Fruit fly (Drosophila melanogaster) whole organism, prepupa: ENCODE results near the gene CG14324.

Experiments used
- Blimp-1 ChIP-seq: fragments of 200-800 bp; sonication (Bioruptor generic); optimal IDR thresholded peaks from 3 replicates; lab custom pipeline; 2017; ENCODE audit warnings: missing biosample characterization, missing genetic modification characterization, mild to moderate bottlenecking, moderate library complexity, missing genetic modification reagents
- CG11294 ChIP-seq: fragments of 200-800 bp; sonication (Bioruptor generic); IDR thresholded peaks from 2 replicates; pipeline ENCODE4 v1.3.6; 2022; ENCODE audit warnings: missing biosample characterization, missing genetic modification characterization
- CG11762 ChIP-seq: fragments of 200-800 bp; sonication (Bioruptor generic); optimal IDR thresholded peaks from 3 replicates; lab custom pipeline; 2016; ENCODE audit warnings: missing biosample characterization, missing genetic modification characterization; ENCODE audit not compliant: insufficient read depth
- CG16779 ChIP-seq: fragments of 200-800 bp; sonication (Bioruptor generic); optimal IDR thresholded peaks from 3 replicates; lab custom pipeline; 2017; ENCODE audit warnings: missing biosample characterization, mild to moderate bottlenecking, missing genetic modification characterization
- CG3032 ChIP-seq: fragments of 200-800 bp; optimal IDR thresholded peaks from 2 replicates; lab custom pipeline; 2019; ENCODE audit warnings: missing biosample characterization, mild to moderate bottlenecking, missing genetic modification characterization, moderate library complexity
- CG31627 ChIP-seq: fragments of 200-800 bp; sonication (Bioruptor generic); optimal IDR thresholded peaks from 3 replicates; lab custom pipeline; 2016; ENCODE audit warnings: missing biosample characterization, missing genetic modification characterization
- CG32006 ChIP-seq: fragments of 200-800 bp; sonication (Bioruptor generic); optimal IDR thresholded peaks from 3 replicates; lab custom pipeline; 2017; ENCODE audit warnings: missing biosample characterization, mild to moderate bottlenecking, missing genetic modification characterization
- CG4318 ChIP-seq: fragments of 200-800 bp; sonication (Bioruptor generic); optimal IDR thresholded peaks from 3 replicates; lab custom pipeline; 2017; ENCODE audit warnings: missing biosample characterization, mild to moderate bottlenecking, missing genetic modification characterization
- CG6163 ChIP-seq: fragments of 200-800 bp; sonication (Bioruptor generic); IDR thresholded peaks from 3 replicates; pipeline ENCODE4 v1.3.6; 2022; ENCODE audit warnings: missing biosample characterization, missing genetic modification characterization
- CG6276 ChIP-seq: fragments of 200-800 bp; sonication (Bioruptor generic); optimal IDR thresholded peaks from 2 replicates; lab custom pipeline; 2017; ENCODE audit warnings: missing biosample characterization, mild to moderate bottlenecking, missing genetic modification characterization
- CG6854 ChIP-seq: fragments of 200-800 bp; sonication (Bioruptor generic); optimal IDR thresholded peaks from 2 replicates; lab custom pipeline; 2017; ENCODE audit warnings: missing biosample characterization, mild to moderate bottlenecking, missing genetic modification characterization
- CG8119 ChIP-seq: fragments of 200-800 bp; sonication (Bioruptor generic); IDR thresholded peaks from 3 replicates; pipeline ENCODE4 v1.3.6; 2022; ENCODE audit warnings: missing biosample characterization, missing genetic modification characterization
- CG8632 ChIP-seq: fragments of 200-800 bp; sonication (Bioruptor generic); optimal IDR thresholded peaks from 3 replicates; lab custom pipeline; 2016; ENCODE audit warnings: missing biosample characterization, missing genetic modification characterization
- CG9139 ChIP-seq: fragments of 200-800 bp; sonication (Bioruptor generic); optimal IDR thresholded peaks from 3 replicates; lab custom pipeline; 2017; ENCODE audit warnings: missing biosample characterization, mild to moderate bottlenecking, missing genetic modification characterization
- Eip75B ChIP-seq: fragments of 200-800 bp; sonication (Bioruptor generic); optimal IDR thresholded peaks from 3 replicates; lab custom pipeline; 2016; ENCODE audit warnings: missing biosample characterization, missing genetic modification characterization
- Eip78C ChIP-seq: fragments of 200-800 bp; sonication (Bioruptor generic); peaks from one replicate; lab custom pipeline; 2016; ENCODE audit warnings: missing biosample characterization, missing genetic modification characterization
- Eip93F ChIP-seq: fragments of 200-800 bp; sonication (Bioruptor generic); optimal IDR thresholded peaks from 2 replicates; lab custom pipeline; 2016; ENCODE audit warnings: missing biosample characterization, mild to moderate bottlenecking, missing genetic modification characterization
- Ets21C ChIP-seq: fragments of 200-800 bp; sonication (Bioruptor generic); optimal IDR thresholded peaks from 3 replicates; lab custom pipeline; 2016; ENCODE audit warnings: missing biosample characterization, missing genetic modification characterization
- Hr38 ChIP-seq: sonication (Bioruptor generic); optimal IDR thresholded peaks from 2 replicates; lab custom pipeline; 2016; ENCODE audit warnings: missing biosample characterization, missing genetic modification characterization
- Hr39 ChIP-seq: fragments of 200-800 bp; sonication (Bioruptor generic); optimal IDR thresholded peaks from 2 replicates; lab custom pipeline; 2016; ENCODE audit warnings: missing biosample characterization, missing genetic modification characterization
- Lpt ChIP-seq: fragments of 200-800 bp; sonication (Bioruptor generic); optimal IDR thresholded peaks from 3 replicates; lab custom pipeline; 2016; ENCODE audit warnings: missing biosample characterization, missing genetic modification characterization
- Smox ChIP-seq: fragments of 200-800 bp; sonication (Bioruptor generic); optimal IDR thresholded peaks from 3 replicates; lab custom pipeline; 2016; ENCODE audit warnings: missing biosample characterization, missing genetic modification characterization
- Sox102F ChIP-seq: fragments of 200-800 bp; sonication (Bioruptor generic); optimal IDR thresholded peaks from 2 replicates; lab custom pipeline; 2016; ENCODE audit warnings: missing biosample characterization, mild to moderate bottlenecking, missing genetic modification characterization
- Sox14 ChIP-seq: fragments of 200-800 bp; sonication (Bioruptor generic); optimal IDR thresholded peaks from 3 replicates; lab custom pipeline; 2016; ENCODE audit warnings: missing biosample characterization, missing genetic modification characterization
- Sox15 ChIP-seq: fragments of 200-800 bp; sonication (Bioruptor generic); optimal IDR thresholded peaks from 3 replicates; lab custom pipeline; 2016; ENCODE audit warnings: missing biosample characterization, missing genetic modification characterization
- acj6 ChIP-seq: fragments of 200-800 bp; sonication (Bioruptor generic); optimal IDR thresholded peaks from 3 replicates; lab custom pipeline; 2016; ENCODE audit warnings: missing biosample characterization, missing genetic modification characterization
- dac ChIP-seq: fragments of 200-800 bp; sonication (Bioruptor generic); optimal IDR thresholded peaks from 2 replicates; lab custom pipeline; 2017; ENCODE audit warnings: missing biosample characterization, mild to moderate bottlenecking, missing genetic modification characterization
- eg ChIP-seq: fragments of 200-800 bp; sonication (Bioruptor generic); IDR thresholded peaks from 3 replicates; pipeline ENCODE4 v1.3.6; 2022; ENCODE audit warnings: missing biosample characterization, missing genetic modification characterization
- esn ChIP-seq: fragments of 200-800 bp; sonication (Bioruptor generic); optimal IDR thresholded peaks from 2 replicates; lab custom pipeline; 2016; ENCODE audit warnings: missing biosample characterization, mild to moderate bottlenecking, missing genetic modification characterization, moderate library complexity
- fd59A ChIP-seq: fragments of 200-800 bp; sonication (Bioruptor generic); optimal IDR thresholded peaks from 2 replicates; lab custom pipeline; 2017; ENCODE audit warnings: missing biosample characterization, mild to moderate bottlenecking, missing genetic modification characterization, missing genetic modification reagents
- fd85E ChIP-seq: fragments of 200-800 bp; sonication (Bioruptor generic); optimal IDR thresholded peaks from 3 replicates; lab custom pipeline; 2016; ENCODE audit warnings: missing biosample characterization, missing genetic modification characterization
- fkh ChIP-seq: fragments of 200-800 bp; sonication (Bioruptor generic); optimal IDR thresholded peaks from 3 replicates; lab custom pipeline; 2017; ENCODE audit warnings: missing biosample characterization, mild to moderate bottlenecking, missing genetic modification characterization, moderate library complexity
- lz ChIP-seq: fragments of 200-800 bp; sonication (Bioruptor generic); optimal IDR thresholded peaks from 3 replicates; lab custom pipeline; 2016; ENCODE audit warnings: missing biosample characterization, missing genetic modification characterization
- net ChIP-seq: fragments of 200-800 bp; sonication (Bioruptor generic); optimal IDR thresholded peaks from 3 replicates; lab custom pipeline; 2016; ENCODE audit warnings: missing biosample characterization, missing genetic modification characterization
- pdm3 ChIP-seq: fragments of 200-800 bp; sonication (Bioruptor generic); optimal IDR thresholded peaks from 3 replicates; lab custom pipeline; 2016; ENCODE audit warnings: missing biosample characterization, missing genetic modification characterization
- spab ChIP-seq: fragments of 200-800 bp; sonication (Bioruptor generic); optimal IDR thresholded peaks from 2 replicates; lab custom pipeline; 2017; ENCODE audit warnings: missing biosample characterization, mild to moderate bottlenecking, missing genetic modification characterization, missing genetic modification reagents
- ss ChIP-seq, 2 experiments: fragments of 200-800 bp; sonication (Bioruptor generic); optimal IDR thresholded peaks; 2 replicates in 1 of 2; 3 replicates in 1 of 2; lab custom pipeline; 2017 to 2018; ENCODE audit warnings: mild to moderate bottlenecking in 2 of 2, missing biosample characterization in 2 of 2, missing genetic modification characterization in 2 of 2, moderate library complexity in 1 of 2
- svp ChIP-seq: fragments of 200-800 bp; sonication (Bioruptor generic); peaks from one replicate; lab custom pipeline; 2016; ENCODE audit warnings: missing biosample characterization, missing genetic modification characterization
- topi ChIP-seq: fragments of 200-800 bp; sonication (Bioruptor generic); optimal IDR thresholded peaks from 3 replicates; lab custom pipeline; 2016; ENCODE audit warnings: missing biosample characterization, missing genetic modification characterization
- vri ChIP-seq: fragments of 200-800 bp; sonication (Bioruptor generic); optimal IDR thresholded peaks from 3 replicates; lab custom pipeline; 2016; ENCODE audit warnings: missing biosample characterization, mild to moderate bottlenecking, missing genetic modification characterization

Gene CG14324

dm6 chr3R:17645239-17645638 is 26.6 kb upstream of the CG14324 start:
- TF ChIP-seq CG11294 (no peak), ss (GFP tag; optimal IDR thresholded peaks at IDR 0.05; lab: Kevin White, UChicago) (no peak), CG31627 (no peak), Sox14 (no peak), fkh (GFP tag; lab: Kevin White, UChicago) (no peak), lz (GFP tag; lab: Kevin White, UChicago) (no peak), CG11762 (GFP tag; lab: Kevin White, UChicago) (no peak), Sox102F (no peak), CG3032 (no peak), Hr38 (GFP tag; lab: Kevin White, UChicago) (no peak), CG8119 (GFP tag; lab: Robert Waterston, UW) (no peak), eg (GFP tag; lab: Robert Waterston, UW) (no peak), Eip75B (no peak), dac (GFP tag; lab: Kevin White, UChicago) (no peak), Hr39 (no peak), acj6 (no peak), Lpt (no peak), CG6276 (no peak), svp (GFP tag; lab: Kevin White, UChicago) (no peak), Eip93F (GFP tag; lab: Kevin White, UChicago) (no peak)

- TF ChIP-seq topi (GFP tag; lab: Kevin White, UChicago), result no peak
- TF ChIP-seq svp (GFP tag; lab: Kevin White, UChicago), result peak; percentile 77
These were observed 25.4 kb upstream of the CG14324 start for dm6 chr3R:17644019-17644418.

- TF ChIP-seq Eip78C (GFP tag; lab: Kevin White, UChicago) (peak; percentile 81), svp (GFP tag; lab: Kevin White, UChicago) (peak; percentile 44), lz (GFP tag; lab: Kevin White, UChicago) (no peak)
These were observed 12.7 kb upstream of the CG14324 start for dm6 chr3R:17631176-17631865.

- TF ChIP-seq fd59A (no peak), CG32006 (GFP tag; lab: Kevin White, UChicago) (no peak), Sox14 (no peak), vri (GFP tag; lab: Kevin White, UChicago) (no peak), CG11294 (no peak), Sox102F (no peak), CG9139 (GFP tag; lab: Kevin White, UChicago) (no peak), net (GFP tag; lab: Kevin White, UChicago) (no peak), Hr39 (no peak), Lpt (no peak), CG4318 (GFP tag; lab: Kevin White, UChicago) (no peak), Sox15 (GFP tag; lab: Kevin White, UChicago) (no peak), fkh (GFP tag; lab: Kevin White, UChicago) (no peak), Blimp-1 (GFP tag; lab: Kevin White, UChicago) (no peak)
These were observed 11.8 kb upstream of the CG14324 start, which contains the start of gene CG43175 for dm6 chr3R:17630417-17630816. Gene CG43175 (plus strand): TSS chr3R:17630717.

dm6 chr3R:17626827-17627226 is 8.2 kb upstream of the CG14324 start, which contains the start of gene CG14325:
Gene CG14325 (plus strand): TSS chr3R:17627127.
- no peak for TF ChIP-seq Smox (GFP tag; lab: Kevin White, UChicago)
- TF ChIP-seq topi (GFP tag; lab: Kevin White, UChicago), result no peak
- TF ChIP-seq CG6163 (GFP tag; lab: Robert Waterston, UW), result no peak
- TF ChIP-seq lz (GFP tag; lab: Kevin White, UChicago), result no peak
- no peak for TF ChIP-seq CG6854 (GFP tag; lab: Kevin White, UChicago)
- TF ChIP-seq fd85E (GFP tag; lab: Kevin White, UChicago), result no peak
- no peak for TF ChIP-seq Ets21C (GFP tag; lab: Kevin White, UChicago)
- no peak for TF ChIP-seq Eip78C (GFP tag; lab: Kevin White, UChicago)
- TF ChIP-seq ss (GFP tag; optimal IDR thresholded peaks at IDR 0.05; lab: Kevin White, UChicago), result no peak
- TF ChIP-seq Hr39, result no peak
- TF ChIP-seq CG16779 (tag; lab: Kevin White, UChicago), result no peak
- TF ChIP-seq CG8632 (GFP tag; lab: Kevin White, UChicago), result no peak
- no peak for TF ChIP-seq esn (GFP tag; lab: Kevin White, UChicago)
- TF ChIP-seq CG8119 (GFP tag; lab: Robert Waterston, UW), result no peak
- no peak for TF ChIP-seq Sox15 (GFP tag; lab: Kevin White, UChicago)
- no peak for TF ChIP-seq eg (GFP tag; lab: Robert Waterston, UW)
- TF ChIP-seq pdm3 (GFP tag; lab: Kevin White, UChicago), result no peak
- TF ChIP-seq acj6, result no peak
- TF ChIP-seq CG4318 (GFP tag; lab: Kevin White, UChicago), result no peak
- no peak for TF ChIP-seq spab (GFP tag; lab: Kevin White, UChicago)
